Worm (Caenorhabditis elegans) whole organism, midembryonic: ENCODE results near the gene C35B8.3.

Source experiments
- T22C8.4 ChIP-seq: fragments of 200-800 bp; sonication (Bioruptor generic); IDR thresholded peaks from 2 replicates; pipeline ENCODE4 v1.3.6; 2022; ENCODE audit warnings: missing genetic modification characterization, missing compliant biosample characterization
- cog-1 ChIP-seq: sonication (generic microtip); optimal IDR thresholded peaks from 2 replicates; lab custom pipeline; 2016; ENCODE audit warnings: missing genetic modification characterization, missing compliant biosample characterization
- flt-1 ChIP-seq: fragments of 200-800 bp; sonication (Bioruptor generic); IDR thresholded peaks from 2 replicates; pipeline ENCODE4 v1.3.6; 2022; ENCODE audit warnings: missing genetic modification characterization, missing compliant biosample characterization
- klf-2 ChIP-seq: fragments of 200-800 bp; sonication (Bioruptor generic); conservative IDR thresholded peaks from 2 replicates; pipeline ENCODE4 v1.3.6; 2022; ENCODE audit warnings: missing genetic modification reagents, missing genetic modification characterization, missing compliant biosample characterization
- med-1 ChIP-seq: sonication (generic microtip); optimal IDR thresholded peaks from 2 replicates; lab custom pipeline; 2017; ENCODE audit warnings: missing genetic modification characterization, mild to moderate bottlenecking, missing compliant biosample characterization, antibody characterized with exemption, missing genetic modification reagents; ENCODE audit not compliant: insufficient read depth
- ref-1 ChIP-seq: fragments of 200-800 bp; sonication (Bioruptor generic); conservative IDR thresholded peaks from 2 replicates; pipeline ENCODE4 v1.3.6; 2022; ENCODE audit warnings: missing genetic modification reagents, missing genetic modification characterization, missing compliant biosample characterization
- ztf-23 ChIP-seq: fragments of 200-800 bp; sonication (Bioruptor generic); IDR thresholded peaks from 2 replicates; pipeline ENCODE4 v1.3.6; 2022; ENCODE audit warnings: missing genetic modification reagents, missing genetic modification characterization, missing compliant biosample characterization
- ztf-29 ChIP-seq: fragments of 200-800 bp; sonication (Bioruptor generic); IDR thresholded peaks from 2 replicates; pipeline ENCODE4 v1.3.6; 2022; ENCODE audit warnings: missing genetic modification reagents, missing genetic modification characterization, missing compliant biosample characterization

ce11 chrX:9194081-9194480, 19.6 kb upstream of the C35B8.3 start:
- no peak for TF ChIP-seq med-1
- no peak for TF ChIP-seq T22C8.4 (GFP tag; lab: Robert Waterston, UW)
- no peak for TF ChIP-seq flt-1
- TF ChIP-seq cog-1 = no peak
- TF ChIP-seq ztf-29 (GFP tag; lab: Robert Waterston, UW) = no peak
- no peak for TF ChIP-seq ztf-23 (GFP tag; lab: Robert Waterston, UW)
- no peak for TF ChIP-seq ref-1 (GFP tag; lab: Robert Waterston, UW)
- TF ChIP-seq klf-2 (GFP tag; lab: Robert Waterston, UW) = no peak
